Fruit fly (Drosophila melanogaster) whole organism, embryonic: ENCODE measurements around the gene CG14669.

Experiments
- ATbp ChIP-seq: fragments of 200-800 bp; sonication (Bioruptor generic); optimal IDR thresholded peaks from 2 replicates; lab custom pipeline; 2017; ENCODE audit warnings: missing biosample characterization, mild to moderate bottlenecking, missing genetic modification characterization, missing genetic modification reagents
- CG10274 ChIP-seq: fragments of 200-800 bp; sonication (Bioruptor generic); optimal IDR thresholded peaks from 3 replicates; lab custom pipeline; 2017; ENCODE audit warnings: missing biosample characterization, mild to moderate bottlenecking, missing genetic modification characterization
- CG13624 ChIP-seq: fragments of 200-800 bp; sonication (Bioruptor generic); optimal IDR thresholded peaks from 2 replicates; lab custom pipeline; 2016; ENCODE audit warnings: missing biosample characterization, missing genetic modification characterization
- CG14667 ChIP-seq: fragments of 200-800 bp; sonication (Bioruptor generic); IDR thresholded peaks from 2 replicates; pipeline ENCODE4 v1.3.6; 2022; ENCODE audit warnings: missing biosample characterization, missing genetic modification characterization
- CG15514 ChIP-seq: fragments of 200-800 bp; sonication (Bioruptor generic); optimal IDR thresholded peaks from 3 replicates; lab custom pipeline; 2017; ENCODE audit warnings: missing biosample characterization, missing genetic modification characterization, mild to moderate bottlenecking, moderate library complexity, missing genetic modification reagents
- CG1647 ChIP-seq: fragments of 200-800 bp; sonication (Bioruptor generic); optimal IDR thresholded peaks from 3 replicates; lab custom pipeline; 2016; ENCODE audit warnings: missing biosample characterization, missing genetic modification characterization
- CG18011 ChIP-seq: fragments of 200-800 bp; sonication (Bioruptor generic); optimal IDR thresholded peaks from 2 replicates; lab custom pipeline; 2017; ENCODE audit warnings: missing biosample characterization, missing genetic modification characterization, mild to moderate bottlenecking, moderate library complexity, missing genotype
- CG18599 ChIP-seq: fragments of 200-800 bp; sonication (Bioruptor generic); optimal IDR thresholded peaks from 3 replicates; lab custom pipeline; 2017; ENCODE audit warnings: missing biosample characterization, missing genetic modification characterization, mild to moderate bottlenecking, moderate library complexity, missing genetic modification reagents
- CG2202 ChIP-seq: fragments of 200-800 bp; sonication (Bioruptor generic); optimal IDR thresholded peaks from 2 replicates; lab custom pipeline; 2018; ENCODE audit warnings: missing biosample characterization, mild to moderate bottlenecking, missing genetic modification characterization
- CG6654 ChIP-seq: fragments of 200-800 bp; sonication (Bioruptor generic); optimal IDR thresholded peaks from 2 replicates; lab custom pipeline; 2017; ENCODE audit warnings: missing biosample characterization, mild to moderate bottlenecking, missing genetic modification characterization
- CG6683 ChIP-seq: fragments of 200-800 bp; sonication (Bioruptor generic); optimal IDR thresholded peaks from 2 replicates; lab custom pipeline; 2017; ENCODE audit warnings: missing biosample characterization, mild to moderate bottlenecking, missing genetic modification characterization, missing genetic modification reagents
- CG7372 ChIP-seq: fragments of 200-800 bp; sonication (Bioruptor generic); IDR thresholded peaks from 2 replicates; pipeline ENCODE4 v1.3.6; 2022; ENCODE audit warnings: missing biosample characterization, missing genetic modification characterization
- CG7786 ChIP-seq: fragments of 200-800 bp; sonication (Bioruptor generic); optimal IDR thresholded peaks from 2 replicates; lab custom pipeline; 2016; ENCODE audit warnings: missing biosample characterization, missing genetic modification characterization
- CG8089 ChIP-seq: fragments of 200-800 bp; sonication (Bioruptor generic); optimal IDR thresholded peaks from 3 replicates; lab custom pipeline; 2016; ENCODE audit warnings: missing biosample characterization, missing genetic modification characterization
- CG8924 ChIP-seq: fragments of 200-800 bp; optimal IDR thresholded peaks from 3 replicates; lab custom pipeline; 2019; ENCODE audit warnings: missing biosample characterization, mild to moderate bottlenecking, missing genetic modification characterization, moderate library complexity
- CoRest ChIP-seq: fragments of 200-800 bp; sonication (Bioruptor generic); optimal IDR thresholded peaks from 3 replicates; lab custom pipeline; 2018; ENCODE audit warnings: missing biosample characterization, mild to moderate bottlenecking, missing genetic modification characterization, moderate library complexity
- Doc2 ChIP-seq: fragments of 200-800 bp; sonication (Bioruptor generic); IDR thresholded peaks from 2 replicates; pipeline ENCODE4 v1.3.6; 2022; ENCODE audit warnings: missing biosample characterization, missing genetic modification characterization
- Fer1 ChIP-seq: fragments of 200-800 bp; sonication (Bioruptor generic); optimal IDR thresholded peaks from 2 replicates; lab custom pipeline; 2017; ENCODE audit warnings: missing biosample characterization, mild to moderate bottlenecking, missing genetic modification characterization
- Hr78 ChIP-seq, 2 experiments: fragments of 200-800 bp in 1 of 2; fragments of >200 bp in 1 of 2; sonication (Bioruptor generic) in 1 of 2; optimal IDR thresholded peaks; 2 replicates each; lab custom pipeline; 2017 to 2019; ENCODE audit warnings: missing biosample characterization in 2 of 2, missing genetic modification characterization in 2 of 2, mild to moderate bottlenecking in 1 of 2, moderate library complexity in 1 of 2
- MBD-R2 ChIP-seq: fragments of 200-800 bp; sonication (Bioruptor generic); IDR thresholded peaks from 2 replicates; pipeline ENCODE4 v1.3.6; 2022; ENCODE audit warnings: missing biosample characterization, missing genetic modification characterization
- Myb ChIP-seq: fragments of 200-800 bp; sonication (Bioruptor generic); optimal IDR thresholded peaks from 2 replicates; lab custom pipeline; 2016; ENCODE audit warnings: missing biosample characterization, missing genetic modification characterization
- NFAT ChIP-seq: fragments of 200-800 bp; sonication (Bioruptor generic); IDR thresholded peaks from 2 replicates; pipeline ENCODE4 v1.3.6; 2022; ENCODE audit warnings: missing biosample characterization, missing genetic modification characterization
- Pdp1 ChIP-seq, 2 experiments: fragments of 200-800 bp; sonication (Bioruptor generic); optimal IDR thresholded peaks; 3 replicates each; lab custom pipeline; 2016; ENCODE audit warnings: missing biosample characterization in 2 of 2, missing genetic modification characterization in 2 of 2, mild to moderate bottlenecking in 1 of 2, moderate library complexity in 1 of 2
- Sin3A ChIP-seq: fragments of >200 bp; optimal IDR thresholded peaks from 2 replicates; lab custom pipeline; 2018
- Stat92E ChIP-seq, 3 experiments: fragments of >200 bp in 2 of 3; fragments of 200-800 bp in 1 of 3; sonication (Bioruptor generic) in 1 of 3; optimal IDR thresholded peaks; 2 replicates each; lab custom pipeline; 2017 to 2019; ENCODE audit warnings: missing biosample characterization in 3 of 3, missing genetic modification characterization in 3 of 3, mild to moderate bottlenecking in 1 of 3, moderate library complexity in 1 of 3
- abd-A ChIP-seq: fragments of 200-800 bp; sonication (Bioruptor generic); optimal IDR thresholded peaks from 3 replicates; lab custom pipeline; 2019; ENCODE audit warnings: missing biosample characterization, mild to moderate bottlenecking, missing genetic modification characterization, moderate library complexity
- ap ChIP-seq: fragments of 200-800 bp; sonication (Bioruptor generic); IDR thresholded peaks from 2 replicates; pipeline ENCODE4 v1.3.6; 2022; ENCODE audit warnings: missing biosample characterization, missing genetic modification characterization
- bcd ChIP-seq: fragments of 200-800 bp; sonication (Bioruptor generic); optimal IDR thresholded peaks from 2 replicates; lab custom pipeline; 2017; ENCODE audit warnings: missing biosample characterization, mild to moderate bottlenecking, missing genetic modification characterization
- bsh ChIP-seq, 2 experiments: fragments of 200-800 bp; sonication (Bioruptor generic); optimal IDR thresholded peaks; 2 replicates each; lab custom pipeline; 2017 to 2018; ENCODE audit warnings: mild to moderate bottlenecking in 2 of 2, missing biosample characterization in 2 of 2, missing genetic modification characterization in 2 of 2, moderate library complexity in 1 of 2
- dan ChIP-seq: fragments of 200-800 bp; sonication (Bioruptor generic); IDR thresholded peaks from 2 replicates; pipeline ENCODE4 v1.3.6; 2022; ENCODE audit warnings: missing biosample characterization, missing genetic modification characterization
- dm ChIP-seq: fragments of 200-800 bp; sonication (Bioruptor generic); optimal IDR thresholded peaks from 3 replicates; lab custom pipeline; 2016; ENCODE audit warnings: missing biosample characterization, missing genetic modification characterization
- dpn ChIP-seq, 2 experiments: fragments of 200-800 bp; sonication (Bioruptor generic); optimal IDR thresholded peaks; 3 replicates each; lab custom pipeline; 2016; ENCODE audit warnings: missing biosample characterization in 2 of 2, missing genetic modification characterization in 2 of 2
- gcm ChIP-seq: fragments of 200-800 bp; sonication (Bioruptor generic); optimal IDR thresholded peaks from 2 replicates; lab custom pipeline; 2019; ENCODE audit warnings: missing biosample characterization, mild to moderate bottlenecking, missing genetic modification characterization, moderate library complexity
- hbn ChIP-seq: fragments of 200-800 bp; sonication (Bioruptor generic); IDR thresholded peaks from 2 replicates; pipeline ENCODE4 v1.3.6; 2022; ENCODE audit warnings: missing biosample characterization, missing genetic modification characterization; ENCODE audit not compliant: partially characterized antibody
- knrl ChIP-seq: fragments of 200-800 bp; sonication (Bioruptor generic); IDR thresholded peaks from 3 replicates; pipeline ENCODE4 v1.3.6; 2022; ENCODE audit warnings: missing biosample characterization, missing genetic modification characterization; ENCODE audit not compliant: partially characterized antibody
- lilli ChIP-seq: fragments of 200-800 bp; sonication (Bioruptor generic); optimal IDR thresholded peaks from 3 replicates; lab custom pipeline; 2016; ENCODE audit warnings: missing biosample characterization, missing genetic modification characterization
- lov ChIP-seq, 2 experiments: fragments of 200-800 bp in 1 of 2; fragments of >200 bp in 1 of 2; sonication (Bioruptor generic) in 1 of 2; IDR thresholded peaks in 1 of 2; optimal IDR thresholded peaks in 1 of 2; 2 replicates in 1 of 2; 3 replicates in 1 of 2; pipeline versions ENCODE4 v1.3.6 to Lab custom; 2017 to 2022; ENCODE audit warnings: missing biosample characterization in 1 of 2, missing genetic modification characterization in 1 of 2
- nom ChIP-seq: fragments of 200-800 bp; sonication (Bioruptor generic); optimal IDR thresholded peaks from 2 replicates; lab custom pipeline; 2017; ENCODE audit warnings: missing biosample characterization, missing genetic modification characterization, mild to moderate bottlenecking, moderate library complexity, missing genetic modification reagents
- sens ChIP-seq: fragments of 200-800 bp; sonication (Bioruptor generic); peaks from one replicate; lab custom pipeline; 2016; ENCODE audit warnings: missing biosample characterization, missing genetic modification characterization
- sim ChIP-seq: fragments of 200-800 bp; sonication (Bioruptor generic); IDR thresholded peaks from 2 replicates; pipeline ENCODE4 v1.3.6; 2022; ENCODE audit warnings: missing biosample characterization, missing genetic modification characterization
- slp2 ChIP-seq: fragments of 200-800 bp; sonication (Bioruptor generic); optimal IDR thresholded peaks from 2 replicates; lab custom pipeline; 2016; ENCODE audit warnings: missing biosample characterization, missing genetic modification characterization
- sr ChIP-seq: fragments of 200-800 bp; sonication (Bioruptor generic); IDR thresholded peaks from 3 replicates; pipeline ENCODE4 v1.3.6; 2022; ENCODE audit warnings: missing biosample characterization, missing genetic modification characterization
- toy ChIP-seq: fragments of 200-800 bp; sonication (Bioruptor generic); IDR thresholded peaks from 2 replicates; pipeline ENCODE4 v1.3.6; 2022; ENCODE audit warnings: missing biosample characterization, missing genetic modification characterization
- z ChIP-seq: fragments of 200-800 bp; sonication (Bioruptor generic); IDR thresholded peaks from 3 replicates; pipeline ENCODE4 v1.3.6; 2022; ENCODE audit warnings: missing biosample characterization, missing genetic modification characterization
- zen2 ChIP-seq: fragments of 200-800 bp; sonication (Bioruptor generic); IDR thresholded peaks from 3 replicates; pipeline ENCODE4 v1.3.6; 2022; ENCODE audit warnings: missing biosample characterization, missing genetic modification characterization; ENCODE audit not compliant: partially characterized antibody
- zfh2 ChIP-seq: fragments of 200-800 bp; sonication (Bioruptor generic); optimal IDR thresholded peaks from 2 replicates; lab custom pipeline; 2016; ENCODE audit warnings: missing biosample characterization, missing genetic modification characterization

Gene CG14669

dm6 chr3R:5368170-5368781 lies 46.1 kb upstream of the CG14669 start, which contains the start of gene Cerk (continued):
- peak; percentile 36 for TF ChIP-seq zfh2 (GFP tag; lab: Kevin White, UChicago)
- TF ChIP-seq abd-A (tag; lab: Kevin White, UChicago), result no peak
- peak; percentile 50 for TF ChIP-seq lilli (GFP tag; lab: Kevin White, UChicago)
- peak; percentile 41 for TF ChIP-seq CG6654 (GFP tag; lab: Kevin White, UChicago)
- TF ChIP-seq CG10274, result no peak
- peak; percentile 78 for TF ChIP-seq MBD-R2 (GFP tag; lab: Robert Waterston, UW)
- peak; percentile 75 for TF ChIP-seq CG15514 (GFP tag; lab: Kevin White, UChicago)
- TF ChIP-seq Hr78 (GFP tag; optimal IDR thresholded peaks at IDR 0.05; lab: Kevin White, UChicago), result no peak
- TF ChIP-seq CG2202 (tag; lab: Kevin White, UChicago), result peak; percentile 4
- TF ChIP-seq ap (GFP tag; lab: Robert Waterston, UW), result no peak
- TF ChIP-seq CG6683 (GFP tag; lab: Kevin White, UChicago), result no peak
- peak in 1 of 2 experiments; percentile 10 for TF ChIP-seq bsh (GFP tag; optimal IDR thresholded peaks at IDR 0.05; lab: Kevin White, UChicago)
- no peak for TF ChIP-seq CG8089 (GFP tag; lab: Kevin White, UChicago)
- no peak for TF ChIP-seq slp2 (GFP tag; lab: Kevin White, UChicago)
- TF ChIP-seq Stat92E (GFP tag; optimal IDR thresholded peaks at IDR 0.05; lab: Kevin White, UChicago), result peak in 1 of 3 experiments; percentile 68
- TF ChIP-seq Doc2 (GFP tag; lab: Robert Waterston, UW), result no peak
- peak in 1 of 2 experiments; percentile 61 for TF ChIP-seq Pdp1 (GFP tag; optimal IDR thresholded peaks at IDR 0.05; lab: Kevin White, UChicago)
- TF ChIP-seq knrl, result peak; percentile 65; the same call in 2 of the 3 replicates
- no peak for TF ChIP-seq sim
- TF ChIP-seq CG18599 (GFP tag; lab: Kevin White, UChicago), result peak; percentile 19
- TF ChIP-seq NFAT (GFP tag; lab: Robert Waterston, UW), result peak; percentile 65

- no peak for TF ChIP-seq lov (optimal IDR thresholded peaks at IDR 0.05; lab: Kevin White, UChicago)
- 0 out of 3 replicates have a peak, but pooled peaks have one; percentile 28 for TF ChIP-seq lov (GFP tag; IDR thresholded peaks at IDR 0.05; lab: Robert Waterston, UW)
- no peak for TF ChIP-seq CG7372 (GFP tag; lab: Robert Waterston, UW)
- peak; percentile 53; the same call in 1 of the 2 replicates for TF ChIP-seq CG14667 (GFP tag; lab: Robert Waterston, UW)
- TF ChIP-seq CG13624, result no peak
- 0 out of 2 replicates have a peak, but pooled peaks have one; percentile 17 for TF ChIP-seq hbn (GFP tag; lab: Robert Waterston, UW)
These were observed 44.8 kb upstream of the CG14669 start, which contains the start of the genes CG31542 and CG34277 for dm6 chr3R:5369490-5370001. CG31542 (plus strand) TSS chr3R:5369540. CG34277 (plus strand) TSS chr3R:5369540.

dm6 chr3R:5371563-5371962 lies 42.8 kb upstream of the CG14669 start, which contains the start of gene Polr2F:
Polr2F (plus strand) TSS chr3R:5371795.
- peak; percentile 81 for TF ChIP-seq CoRest (tag; lab: Kevin White, UChicago)
- TF ChIP-seq Sin3A (lab: Kevin White, UChicago), result peak; percentile 55
- no peak for TF ChIP-seq zen2
- no peak for TF ChIP-seq dan (GFP tag; lab: Robert Waterston, UW)
- peak; percentile 96 for TF ChIP-seq sens (GFP tag; lab: Kevin White, UChicago)
- peak; percentile 54 for TF ChIP-seq nom (GFP tag; lab: Kevin White, UChicago)
- peak; percentile 80 for TF ChIP-seq bcd (GFP tag; lab: Kevin White, UChicago)
- peak; percentile 89 for TF ChIP-seq Myb (GFP tag; lab: Kevin White, UChicago)
- TF ChIP-seq z, result no peak
- peak; percentile 17 for TF ChIP-seq gcm (GFP tag; lab: Kevin White, UChicago)
- no peak; the same call in 2 of the 3 replicates for TF ChIP-seq sr (GFP tag; lab: Robert Waterston, UW)
- peak; percentile 79 for TF ChIP-seq Fer1 (GFP tag; lab: Kevin White, UChicago)
- TF ChIP-seq CG18011 (GFP tag; lab: Kevin White, UChicago), result peak; percentile 54
- TF ChIP-seq toy (GFP tag; lab: Robert Waterston, UW), result no peak
- peak; percentile 66 for TF ChIP-seq CG8924 (tag; lab: Kevin White, UChicago)
- TF ChIP-seq CG1647 (GFP tag; lab: Kevin White, UChicago), result peak; percentile 94
- TF ChIP-seq dm (GFP tag; lab: Kevin White, UChicago), result peak; percentile 99
- peak; percentile 93 to 95 for TF ChIP-seq dpn (GFP tag; optimal IDR thresholded peaks at IDR 0.05; lab: Kevin White, UChicago)
- TF ChIP-seq ATbp (GFP tag; lab: Kevin White, UChicago), result peak; percentile 23
- peak; percentile 93 for TF ChIP-seq CG7786
